Worm (Caenorhabditis elegans) whole organism, L1 larva: ENCODE data around the gene cut-2.

ENCODE experiments used
- Y116A8C.19 ChIP-seq: sonication (generic microtip); optimal IDR thresholded peaks from 2 replicates; lab custom pipeline; 2016; ENCODE audit warnings: missing compliant biosample characterization, missing genetic modification characterization, borderline replicate concordance
- blmp-1 ChIP-seq: fragments of 150-350 bp; optimal IDR thresholded peaks from 2 replicates; lab custom pipeline; 2014; ENCODE audit warnings: missing biosample characterization, missing genetic modification characterization
- ceh-90 ChIP-seq: sonication (generic microtip); optimal IDR thresholded peaks from 2 replicates; lab custom pipeline; 2016; ENCODE audit warnings: missing genetic modification characterization, missing compliant biosample characterization
- elt-3 ChIP-seq, 6 experiments: fragments of 150-350 bp in 1 of 6; sonication (generic microtip); optimal IDR thresholded peaks; 2 replicates each; lab custom pipeline; 2017 to 2018; ENCODE audit warnings: missing biosample characterization in 6 of 6, missing genetic modification characterization in 6 of 6, inconsistent platforms in 1 of 6
- lin-15B ChIP-seq: fragments of 150-350 bp; sonication (generic microtip); optimal IDR thresholded peaks from 3 replicates; lab custom pipeline; 2014; ENCODE audit warnings: missing biosample characterization, missing genetic modification characterization
- lin-39 ChIP-seq: fragments of 150-350 bp; optimal IDR thresholded peaks from 2 replicates; lab custom pipeline; 2014; ENCODE audit warnings: missing biosample characterization, missing genetic modification reagents, missing genetic modification characterization
- nhr-11 ChIP-seq: fragments of 150-350 bp; optimal IDR thresholded peaks from 2 replicates; lab custom pipeline; 2014; ENCODE audit warnings: missing biosample characterization, missing genetic modification characterization
- nhr-28 ChIP-seq: fragments of 150-350 bp; optimal IDR thresholded peaks from 2 replicates; lab custom pipeline; 2014; ENCODE audit warnings: missing biosample characterization, missing genetic modification characterization
- snpc-4 ChIP-seq: fragments of 150-350 bp; optimal IDR thresholded peaks from 2 replicates; lab custom pipeline; 2014; ENCODE audit warnings: missing biosample characterization, missing genetic modification characterization
- tbx-2 ChIP-seq: sonication (generic microtip); optimal IDR thresholded peaks from 2 replicates; lab custom pipeline; 2016; ENCODE audit warnings: missing genetic modification characterization, missing compliant biosample characterization
- unc-130 ChIP-seq: fragments of 150-350 bp; optimal IDR thresholded peaks from 2 replicates; lab custom pipeline; 2017; ENCODE audit warnings: missing biosample characterization, missing genetic modification characterization, inconsistent platforms
- ztf-11 ChIP-seq, 2 experiments: sonication (generic microtip); optimal IDR thresholded peaks; 2 replicates each; lab custom pipeline; 2016 to 2017; ENCODE audit warnings: missing genetic modification characterization in 2 of 2, missing biosample characterization in 1 of 2, missing compliant biosample characterization in 1 of 2

DNA sequence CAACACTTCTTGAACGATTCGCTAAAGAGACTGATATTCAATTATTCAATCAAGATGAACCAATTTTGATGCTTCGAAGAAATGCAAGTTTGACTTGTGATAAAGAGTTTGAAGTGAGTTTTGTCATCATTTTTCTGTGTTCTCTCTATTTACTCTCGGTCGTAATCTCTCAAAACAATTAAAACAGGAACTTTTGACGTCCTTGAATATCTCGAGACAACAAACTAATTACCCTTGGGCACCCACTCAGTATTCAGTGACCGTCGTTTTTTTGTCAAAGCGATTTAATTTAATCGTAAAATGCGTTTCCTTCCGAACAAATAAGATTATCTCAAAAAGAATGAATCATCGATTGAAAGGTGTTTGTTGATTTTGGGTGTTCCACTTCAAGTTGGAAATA, 49.4 kb downstream of the cut-2 start:
- peak in 1 of 6 experiments; percentile 1 for TF ChIP-seq elt-3 (tag; optimal IDR thresholded peaks at IDR 0.05; lab: Kevin White, UChicago)
- TF ChIP-seq tbx-2 (tag; lab: Kevin White, UChicago), result no peak
- no peak for TF ChIP-seq ceh-90 (tag; lab: Kevin White, UChicago)
- TF ChIP-seq lin-39 (tag; lab: Kevin White, UChicago), result no peak
- TF ChIP-seq ztf-11 (tag; optimal IDR thresholded peaks at IDR 0.05; lab: Kevin White, UChicago), result no peak
- TF ChIP-seq lin-15B (tag; lab: Kevin White, UChicago), result no peak
- no peak for TF ChIP-seq nhr-11 (tag; lab: Kevin White, UChicago)
- TF ChIP-seq unc-130 (tag; lab: Kevin White, UChicago), result no peak
- no peak for TF ChIP-seq snpc-4 (tag; lab: Kevin White, UChicago)
- TF ChIP-seq Y116A8C.19 (tag; lab: Kevin White, UChicago), result no peak
- TF ChIP-seq blmp-1 (tag; lab: Kevin White, UChicago), result peak; percentile 35
- TF ChIP-seq nhr-28 (tag; lab: Kevin White, UChicago), result no peak
